2 fruit fly cellular contexts compared by ENCODE assay signal in the genomic region with DNA sequence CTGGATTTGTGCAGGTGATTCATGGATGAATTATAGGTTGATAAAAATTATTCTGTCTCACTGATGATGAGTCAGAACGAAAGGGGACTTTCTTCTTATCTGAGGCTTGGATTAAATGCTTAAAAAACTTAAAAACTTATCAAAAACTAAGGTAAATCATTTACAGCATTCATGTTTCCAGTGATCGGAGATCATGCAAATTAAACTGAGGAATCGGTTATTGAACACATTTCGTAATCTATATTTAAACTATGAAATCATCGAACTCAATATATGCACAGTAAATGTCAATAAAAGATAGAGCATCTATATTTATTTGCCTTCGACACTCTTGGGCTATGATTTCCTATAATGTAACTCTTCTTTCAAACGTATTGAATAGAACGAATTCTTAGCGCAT.
TF ChIP-seq lines count a peak whose summit lies in the region.

No protein-coding gene starts in this region.

- TF ChIP-seq CTCF in whole organism, embryonic (GFP tag; optimal IDR thresholded peaks at IDR 0.05; lab: Kevin White, UChicago): no peak

TF ChIP-seq in whole organism, embryonic, 481 proteins besides CTCF, POLR2A, EP300 and RAD21:
- TF ChIP-seq CG33213 (GFP tag; optimal IDR thresholded peaks at IDR 0.05; lab: Kevin White, UChicago) (no peak), CG9797 (GFP tag; optimal IDR thresholded peaks at IDR 0.05; lab: Kevin White, UChicago) (no peak), pho (GFP tag; optimal IDR thresholded peaks at IDR 0.05; lab: Kevin White, UChicago) (no peak), ssp (GFP tag; IDR thresholded peaks at IDR 0.05; lab: Robert Waterston, UW) (no peak), CG15514 (GFP tag; optimal IDR thresholded peaks at IDR 0.05; lab: Kevin White, UChicago) (no peak), sens (GFP tag; lab: Kevin White, UChicago) (peak; percentile 85), Xrp1 (GFP tag; IDR thresholded peaks at IDR 0.05; lab: Robert Waterston, UW) (0 out of 2 replicates have a peak, but pooled peaks have one; percentile 11)

TF ChIP-seq in whole organism, prepupa, 60 proteins besides CTCF, POLR2A, EP300 and RAD21:
- TF ChIP-seq Eip78C (GFP tag; lab: Kevin White, UChicago) (peak; percentile 59), cyc (GFP tag; optimal IDR thresholded peaks at IDR 0.05; lab: Kevin White, UChicago) (no peak)
